Fruit fly (Drosophila melanogaster) whole organism, prepupa: Measurements from ENCODE around the gene uncNacbeta.

Experiments used
- CG10669 ChIP-seq: fragments of 200-800 bp; sonication (Bioruptor generic); optimal IDR thresholded peaks from 3 replicates; lab custom pipeline; 2018; ENCODE audit warnings: missing biosample characterization, mild to moderate bottlenecking, missing genetic modification characterization, moderate library complexity
- CG11294 ChIP-seq: fragments of 200-800 bp; sonication (Bioruptor generic); IDR thresholded peaks from 2 replicates; pipeline ENCODE4 v1.3.6; 2022; ENCODE audit warnings: missing biosample characterization, missing genetic modification characterization
- CG15336 ChIP-seq: fragments of 200-800 bp; sonication (Bioruptor generic); IDR thresholded peaks from 2 replicates; pipeline ENCODE4 v1.3.6; 2022; ENCODE audit warnings: missing biosample characterization, missing genetic modification characterization
- CG1621 ChIP-seq: fragments of 200-800 bp; sonication (Bioruptor generic); optimal IDR thresholded peaks from 3 replicates; lab custom pipeline; 2018; ENCODE audit warnings: missing biosample characterization, mild to moderate bottlenecking, missing genetic modification characterization
- CG3032 ChIP-seq: fragments of 200-800 bp; optimal IDR thresholded peaks from 2 replicates; lab custom pipeline; 2019; ENCODE audit warnings: missing biosample characterization, mild to moderate bottlenecking, missing genetic modification characterization, moderate library complexity
- CG31627 ChIP-seq: fragments of 200-800 bp; sonication (Bioruptor generic); optimal IDR thresholded peaks from 3 replicates; lab custom pipeline; 2016; ENCODE audit warnings: missing biosample characterization, missing genetic modification characterization
- CG34406 ChIP-seq: fragments of 200-800 bp; sonication (Bioruptor generic); optimal IDR thresholded peaks from 3 replicates; lab custom pipeline; 2016; ENCODE audit warnings: missing biosample characterization, missing genetic modification characterization
- CG6276 ChIP-seq: fragments of 200-800 bp; sonication (Bioruptor generic); optimal IDR thresholded peaks from 2 replicates; lab custom pipeline; 2017; ENCODE audit warnings: missing biosample characterization, mild to moderate bottlenecking, missing genetic modification characterization
- CG6792 ChIP-seq: fragments of 200-800 bp; sonication (Bioruptor generic); optimal IDR thresholded peaks from 3 replicates; lab custom pipeline; 2016; ENCODE audit warnings: missing biosample characterization, missing genetic modification characterization
- CG6808 ChIP-seq: fragments of 200-800 bp; sonication (Bioruptor generic); optimal IDR thresholded peaks from 3 replicates; lab custom pipeline; 2017; ENCODE audit warnings: missing biosample characterization, missing genetic modification characterization, mild to moderate bottlenecking, moderate library complexity, missing genetic modification reagents
- CG7368 ChIP-seq: fragments of 200-800 bp; sonication (Bioruptor generic); optimal IDR thresholded peaks from 3 replicates; lab custom pipeline; 2016; ENCODE audit warnings: missing biosample characterization, missing genetic modification characterization
- CG9139 ChIP-seq: fragments of 200-800 bp; sonication (Bioruptor generic); optimal IDR thresholded peaks from 3 replicates; lab custom pipeline; 2017; ENCODE audit warnings: missing biosample characterization, mild to moderate bottlenecking, missing genetic modification characterization
- Eip75B ChIP-seq: fragments of 200-800 bp; sonication (Bioruptor generic); optimal IDR thresholded peaks from 3 replicates; lab custom pipeline; 2016; ENCODE audit warnings: missing biosample characterization, missing genetic modification characterization
- Eip78C ChIP-seq: fragments of 200-800 bp; sonication (Bioruptor generic); peaks from one replicate; lab custom pipeline; 2016; ENCODE audit warnings: missing biosample characterization, missing genetic modification characterization
- Eip93F ChIP-seq: fragments of 200-800 bp; sonication (Bioruptor generic); optimal IDR thresholded peaks from 2 replicates; lab custom pipeline; 2016; ENCODE audit warnings: missing biosample characterization, mild to moderate bottlenecking, missing genetic modification characterization
- Ets21C ChIP-seq: fragments of 200-800 bp; sonication (Bioruptor generic); optimal IDR thresholded peaks from 3 replicates; lab custom pipeline; 2016; ENCODE audit warnings: missing biosample characterization, missing genetic modification characterization
- Ets96B ChIP-seq: fragments of 200-800 bp; optimal IDR thresholded peaks from 2 replicates; lab custom pipeline; 2019; ENCODE audit warnings: missing biosample characterization, mild to moderate bottlenecking, missing genetic modification characterization, moderate library complexity
- Hr39 ChIP-seq: fragments of 200-800 bp; sonication (Bioruptor generic); optimal IDR thresholded peaks from 2 replicates; lab custom pipeline; 2016; ENCODE audit warnings: missing biosample characterization, missing genetic modification characterization
- Smox ChIP-seq: fragments of 200-800 bp; sonication (Bioruptor generic); optimal IDR thresholded peaks from 3 replicates; lab custom pipeline; 2016; ENCODE audit warnings: missing biosample characterization, missing genetic modification characterization
- Sox14 ChIP-seq: fragments of 200-800 bp; sonication (Bioruptor generic); optimal IDR thresholded peaks from 3 replicates; lab custom pipeline; 2016; ENCODE audit warnings: missing biosample characterization, missing genetic modification characterization
- achi ChIP-seq: fragments of 200-800 bp; sonication (Bioruptor generic); optimal IDR thresholded peaks from 3 replicates; lab custom pipeline; 2016; ENCODE audit warnings: missing biosample characterization, missing genetic modification characterization
- acj6 ChIP-seq: fragments of 200-800 bp; sonication (Bioruptor generic); optimal IDR thresholded peaks from 3 replicates; lab custom pipeline; 2016; ENCODE audit warnings: missing biosample characterization, missing genetic modification characterization
- cyc ChIP-seq: fragments of 200-800 bp; sonication (Bioruptor generic); optimal IDR thresholded peaks from 3 replicates; lab custom pipeline; 2016; ENCODE audit warnings: missing biosample characterization, missing genetic modification characterization
- dac ChIP-seq: fragments of 200-800 bp; sonication (Bioruptor generic); optimal IDR thresholded peaks from 2 replicates; lab custom pipeline; 2017; ENCODE audit warnings: missing biosample characterization, mild to moderate bottlenecking, missing genetic modification characterization
- dsx ChIP-seq: fragments of 200-800 bp; optimal IDR thresholded peaks from 3 replicates; lab custom pipeline; 2019; ENCODE audit warnings: missing biosample characterization, mild to moderate bottlenecking, missing genetic modification characterization, moderate library complexity; ENCODE audit not compliant: poor library complexity, severe bottlenecking
- esn ChIP-seq: fragments of 200-800 bp; sonication (Bioruptor generic); optimal IDR thresholded peaks from 2 replicates; lab custom pipeline; 2016; ENCODE audit warnings: missing biosample characterization, mild to moderate bottlenecking, missing genetic modification characterization, moderate library complexity
- fkh ChIP-seq: fragments of 200-800 bp; sonication (Bioruptor generic); optimal IDR thresholded peaks from 3 replicates; lab custom pipeline; 2017; ENCODE audit warnings: missing biosample characterization, mild to moderate bottlenecking, missing genetic modification characterization, moderate library complexity
- salr ChIP-seq, 2 experiments: fragments of 200-800 bp; sonication (Bioruptor generic); optimal IDR thresholded peaks; 3 replicates each; lab custom pipeline; 2016 to 2018; ENCODE audit warnings: missing biosample characterization in 2 of 2, missing genetic modification characterization in 2 of 2, mild to moderate bottlenecking in 1 of 2
- svp ChIP-seq: fragments of 200-800 bp; sonication (Bioruptor generic); peaks from one replicate; lab custom pipeline; 2016; ENCODE audit warnings: missing biosample characterization, missing genetic modification characterization
- topi ChIP-seq: fragments of 200-800 bp; sonication (Bioruptor generic); optimal IDR thresholded peaks from 3 replicates; lab custom pipeline; 2016; ENCODE audit warnings: missing biosample characterization, missing genetic modification characterization
- vri ChIP-seq: fragments of 200-800 bp; sonication (Bioruptor generic); optimal IDR thresholded peaks from 3 replicates; lab custom pipeline; 2016; ENCODE audit warnings: missing biosample characterization, mild to moderate bottlenecking, missing genetic modification characterization

Gene uncNacbeta

dm6 chr2L:552432-552929 lies 11.1 kb downstream of the uncNacbeta start, which contains the start of gene Ets21C (continued):
- TF ChIP-seq dsx (GFP tag; lab: Kevin White, UChicago) (peak; percentile 19), vri (GFP tag; lab: Kevin White, UChicago) (no peak), CG15336 (GFP tag; lab: Robert Waterston, UW) (peak; percentile 63; the same call in 1 of the 2 replicates), salr (GFP tag; optimal IDR thresholded peaks at IDR 0.05; lab: Kevin White, UChicago) (no peak), Eip93F (GFP tag; lab: Kevin White, UChicago) (no peak), achi (GFP tag; lab: Kevin White, UChicago) (peak; percentile 23), dac (GFP tag; lab: Kevin White, UChicago) (no peak), CG10669 (GFP tag; lab: Kevin White, UChicago) (no peak), fkh (GFP tag; lab: Kevin White, UChicago) (no peak), CG3032 (no peak), Eip75B (GFP tag; lab: Kevin White, UChicago) (peak; percentile 48), CG6792 (no peak), CG6808 (peak; percentile 67), svp (peak; percentile 90), CG1621 (peak; percentile 62), Hr39 (GFP tag; lab: Kevin White, UChicago) (peak; percentile 23), cyc (GFP tag; lab: Kevin White, UChicago) (no peak), Ets21C (no peak)
- TF ChIP-seq, all 60 proteins: peak for 22

- peak; percentile 33 for TF ChIP-seq svp
- TF ChIP-seq CG1621, result no peak
These were observed 14.0 kb downstream of the uncNacbeta start for dm6 chr2L:549637-550036.

- no peak for TF ChIP-seq CG11294 (GFP tag; lab: Robert Waterston, UW)
These were observed 15.6 kb downstream of the uncNacbeta start for dm6 chr2L:547978-548377.

- no peak for TF ChIP-seq CG7368 (GFP tag; lab: Kevin White, UChicago)
- peak; percentile 1 for TF ChIP-seq Eip78C (GFP tag; lab: Kevin White, UChicago)
- TF ChIP-seq vri (GFP tag; lab: Kevin White, UChicago), result no peak
- no peak for TF ChIP-seq CG31627 (GFP tag; lab: Kevin White, UChicago)
- no peak for TF ChIP-seq CG6276
- TF ChIP-seq achi (GFP tag; lab: Kevin White, UChicago), result peak; percentile 14
- no peak for TF ChIP-seq CG34406 (GFP tag; lab: Kevin White, UChicago)
- TF ChIP-seq acj6 (GFP tag; lab: Kevin White, UChicago), result no peak
- no peak for TF ChIP-seq CG11294 (GFP tag; lab: Robert Waterston, UW)
- TF ChIP-seq CG9139 (GFP tag; lab: Kevin White, UChicago), result no peak
- TF ChIP-seq dac (GFP tag; lab: Kevin White, UChicago), result no peak
- no peak for TF ChIP-seq esn (GFP tag; lab: Kevin White, UChicago)
- TF ChIP-seq Smox (GFP tag; lab: Kevin White, UChicago), result no peak
- no peak for TF ChIP-seq Ets96B
- peak; percentile 62 for TF ChIP-seq svp
- TF ChIP-seq, all 60 proteins: peak for 3
These were observed 19.0 kb downstream of the uncNacbeta start, which contains the start of the genes Spp and nAChRbeta3 for dm6 chr2L:544444-545179. TSS of gene Spp (minus strand) at chr2L:544653. TSS of gene nAChRbeta3 (plus strand) at chr2L:545129.

- TF ChIP-seq topi (no peak), Hr39 (GFP tag; lab: Kevin White, UChicago) (no peak), Sox14 (GFP tag; lab: Kevin White, UChicago) (no peak), CG6792 (no peak), CG1621 (no peak), fkh (GFP tag; lab: Kevin White, UChicago) (no peak), svp (no peak)
These were observed 19.8 kb downstream of the uncNacbeta start for dm6 chr2L:543799-544198.
